Fruit fly (Drosophila melanogaster): ENCODE data around the gene CG34248.
A peak's percentile ranks its signal among the peaks of the same experiment; 100 is the strongest.

CG34248 gene

DNA sequence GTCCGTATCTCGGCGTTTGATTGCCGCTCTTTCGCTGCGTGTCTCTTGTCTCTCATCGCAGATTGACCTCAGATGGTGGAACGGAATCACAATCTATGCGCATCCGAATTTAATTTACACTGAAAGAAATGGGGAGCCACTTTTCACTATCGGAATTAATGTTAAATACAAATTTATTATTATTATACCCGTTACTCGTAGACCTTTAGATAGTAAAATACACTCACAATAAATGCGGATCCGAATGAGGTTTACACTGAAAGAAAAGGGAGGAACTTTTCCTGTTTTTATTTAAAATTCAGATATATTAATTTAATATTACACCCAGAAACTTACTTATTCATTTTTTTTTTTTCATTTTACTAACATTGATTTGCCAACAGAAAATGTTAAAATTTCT is 18.4 kb upstream of the CG34248 start:
- TF ChIP-seq CG10348 (GFP tag; IDR thresholded peaks at IDR 0.05), result no peak
- TF ChIP-seq CG8301 (tag; optimal IDR thresholded peaks at IDR 0.05), result no peak
- TF ChIP-seq Snoo (tag; optimal IDR thresholded peaks at IDR 0.05), result no peak
- peak; percentile 5 for TF ChIP-seq CG15710 (tag; optimal IDR thresholded peaks at IDR 0.05)
- peak; percentile 25 for TF ChIP-seq Pif1A (GFP tag; optimal IDR thresholded peaks at IDR 0.05)
- TF ChIP-seq CG14655 (GFP tag; optimal IDR thresholded peaks at IDR 0.05), result peak; percentile 52
- TF ChIP-seq CG13204 (GFP tag; optimal IDR thresholded peaks at IDR 0.05), result no peak
- TF ChIP-seq CG32121 (GFP tag; IDR thresholded peaks at IDR 0.05), result no peak
- no peak for TF ChIP-seq rn (GFP tag; IDR thresholded peaks at IDR 0.05)
- TF ChIP-seq CG34367 (tag; optimal IDR thresholded peaks at IDR 0.05), result peak; percentile 3
- no peak for TF ChIP-seq fd96Ca (GFP tag; IDR thresholded peaks at IDR 0.05)
- no peak for TF ChIP-seq CG12605 (GFP tag; IDR thresholded peaks at IDR 0.05)
- TF ChIP-seq Ets98B (GFP tag; IDR thresholded peaks at IDR 0.05), result no peak
- TF ChIP-seq CG8159 (tag; optimal IDR thresholded peaks at IDR 0.05), result peak; percentile 10
- peak; percentile 22 for TF ChIP-seq CG17806 (tag; optimal IDR thresholded peaks at IDR 0.05)
- TF ChIP-seq Pif1B (GFP tag; optimal IDR thresholded peaks at IDR 0.05), result no peak
- TF ChIP-seq CG9948 (tag; optimal IDR thresholded peaks at IDR 0.05), result peak; percentile 32
- no peak for TF ChIP-seq EcR (GFP tag; optimal IDR thresholded peaks at IDR 0.05)

DNA sequence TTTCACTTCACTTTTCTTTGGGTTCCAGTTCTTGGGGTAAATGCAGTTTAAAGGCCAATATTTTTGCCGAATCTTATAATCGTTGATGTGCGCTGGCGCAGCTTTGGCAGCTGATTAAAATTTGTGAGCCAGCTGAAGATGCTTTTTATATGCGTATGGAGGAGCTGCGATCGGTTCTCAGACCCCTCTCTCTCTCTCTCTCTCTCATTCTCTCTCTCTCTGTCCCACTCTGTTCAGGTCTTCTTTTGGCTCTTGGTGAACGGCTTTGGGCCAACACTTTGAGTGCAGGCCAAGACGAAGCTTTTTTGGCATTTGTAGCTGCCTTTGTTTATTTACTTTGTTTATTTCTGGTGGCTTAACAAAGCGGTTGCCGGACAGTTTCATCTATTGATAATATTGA is 17.6 kb upstream of the CG34248 start, which contains the start of gene CG13046:
Gene CG13046 (minus strand): TSS at position 101 of the 400 bp plus-strand sequence.
- TF ChIP-seq Snoo (tag; optimal IDR thresholded peaks at IDR 0.05) (no peak), Pif1A (GFP tag; optimal IDR thresholded peaks at IDR 0.05) (no peak), CG9948 (tag; optimal IDR thresholded peaks at IDR 0.05) (no peak), gl (tag; optimal IDR thresholded peaks at IDR 0.05) (no peak), CG8159 (tag; optimal IDR thresholded peaks at IDR 0.05) (no peak), CG17806 (tag; optimal IDR thresholded peaks at IDR 0.05) (no peak), Pif1B (GFP tag; optimal IDR thresholded peaks at IDR 0.05) (no peak), fd96Ca (GFP tag; IDR thresholded peaks at IDR 0.05) (no peak), CG10348 (GFP tag; IDR thresholded peaks at IDR 0.05) (no peak), CG32121 (GFP tag; IDR thresholded peaks at IDR 0.05) (no peak), CG13204 (GFP tag; optimal IDR thresholded peaks at IDR 0.05) (no peak), CG34367 (tag; optimal IDR thresholded peaks at IDR 0.05) (no peak), D1 (tag; optimal IDR thresholded peaks at IDR 0.05) (no peak)

- TF ChIP-seq CG34367 (tag; optimal IDR thresholded peaks at IDR 0.05) (peak; percentile 67), Snoo (tag; optimal IDR thresholded peaks at IDR 0.05) (peak; percentile 7), CG8301 (tag; optimal IDR thresholded peaks at IDR 0.05) (no peak), D1 (tag; optimal IDR thresholded peaks at IDR 0.05) (peak; percentile 62), Pif1B (GFP tag; optimal IDR thresholded peaks at IDR 0.05) (peak; percentile 56), CG8159 (tag; optimal IDR thresholded peaks at IDR 0.05) (peak; percentile 89), fd96Ca (GFP tag; IDR thresholded peaks at IDR 0.05) (no peak), gl (tag; optimal IDR thresholded peaks at IDR 0.05) (peak; percentile 53), CG13204 (GFP tag; optimal IDR thresholded peaks at IDR 0.05) (peak; percentile 33), CG4496 (GFP tag; IDR thresholded peaks at IDR 0.05) (no peak), Ets98B (GFP tag; IDR thresholded peaks at IDR 0.05) (no peak), Pif1A (GFP tag; optimal IDR thresholded peaks at IDR 0.05) (peak; percentile 65), CG12605 (GFP tag; IDR thresholded peaks at IDR 0.05) (no peak), CG32121 (GFP tag; IDR thresholded peaks at IDR 0.05) (no peak), CG10348 (GFP tag; IDR thresholded peaks at IDR 0.05) (no peak), CG14655 (GFP tag; optimal IDR thresholded peaks at IDR 0.05) (peak; percentile 27), CG9948 (tag; optimal IDR thresholded peaks at IDR 0.05) (peak; percentile 70), EcR (GFP tag; optimal IDR thresholded peaks at IDR 0.05) (peak; percentile 87), CG15710 (tag; optimal IDR thresholded peaks at IDR 0.05) (peak; percentile 86), rn (GFP tag; IDR thresholded peaks at IDR 0.05) (no peak), CG17806 (tag; optimal IDR thresholded peaks at IDR 0.05) (peak; percentile 76)
Observed at dm6 chr3L:16286258-16286657, 15.6 kb upstream of the CG34248 start.

- TF ChIP-seq CG34367 (tag; optimal IDR thresholded peaks at IDR 0.05), result peak; percentile 1
- TF ChIP-seq CG10348 (GFP tag; IDR thresholded peaks at IDR 0.05), result no peak
- TF ChIP-seq D1 (tag; optimal IDR thresholded peaks at IDR 0.05), result no peak
- no peak for TF ChIP-seq CG8301 (tag; optimal IDR thresholded peaks at IDR 0.05)
- peak; percentile 55 for TF ChIP-seq CG8159 (tag; optimal IDR thresholded peaks at IDR 0.05)
- no peak for TF ChIP-seq Pif1A (GFP tag; optimal IDR thresholded peaks at IDR 0.05)
- TF ChIP-seq CG4496 (GFP tag; IDR thresholded peaks at IDR 0.05), result 0 out of 3 replicates have a peak, but pooled peaks have one; percentile 17
- peak; percentile 52 for TF ChIP-seq CG9948 (tag; optimal IDR thresholded peaks at IDR 0.05)
- TF ChIP-seq gl (tag; optimal IDR thresholded peaks at IDR 0.05), result no peak
- TF ChIP-seq CG12605 (GFP tag; IDR thresholded peaks at IDR 0.05), result no peak
- TF ChIP-seq CG17806 (tag; optimal IDR thresholded peaks at IDR 0.05), result peak; percentile 33
- TF ChIP-seq CG14655 (GFP tag; optimal IDR thresholded peaks at IDR 0.05), result peak; percentile 17
- no peak for TF ChIP-seq Snoo (tag; optimal IDR thresholded peaks at IDR 0.05)
- TF ChIP-seq CG15710 (tag; optimal IDR thresholded peaks at IDR 0.05), result peak; percentile 29
Observed at dm6 chr3L:16285346-16285911, 14.7 kb upstream of the CG34248 start, which contains the start of gene CG13047. Gene CG13047 (minus strand): TSS chr3L:16285396.

DNA sequence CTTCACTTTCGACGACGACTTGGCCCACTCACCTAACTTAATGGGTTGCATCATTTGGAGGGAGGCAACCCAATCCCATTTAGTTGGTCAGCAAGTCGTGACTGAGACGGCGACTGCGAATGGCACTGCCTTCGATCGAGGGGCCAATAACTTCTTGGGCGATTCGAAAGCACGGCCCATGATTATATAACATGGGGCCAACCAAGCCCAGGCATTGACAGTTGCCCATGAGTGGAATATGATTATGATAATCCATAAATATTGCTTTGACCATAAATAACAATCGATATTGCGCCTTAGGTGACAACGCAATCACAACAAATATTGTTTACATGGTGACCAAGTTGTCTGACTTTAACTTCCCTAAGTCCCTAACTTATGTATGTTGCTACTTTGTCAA is 13.1 kb upstream of the CG34248 start, which contains the start of gene CG13048:
Gene CG13048 (minus strand): TSS at position 101 of the 400 bp plus-strand sequence.
- TF ChIP-seq CG14655 (GFP tag; optimal IDR thresholded peaks at IDR 0.05), result no peak
- no peak for TF ChIP-seq rn (GFP tag; IDR thresholded peaks at IDR 0.05)
- TF ChIP-seq CG10348 (GFP tag; IDR thresholded peaks at IDR 0.05), result 0 out of 2 replicates have a peak, but pooled peaks have one; percentile 16

All from whole organism, pupa.